Worm (Caenorhabditis elegans) whole organism, L1 larva: ENCODE measurements around the gene sma-1.

Experiments used
- blmp-1 ChIP-seq: fragments of 150-350 bp; optimal IDR thresholded peaks from 2 replicates; lab custom pipeline; 2014; ENCODE audit warnings: missing biosample characterization, missing genetic modification characterization
- ceh-88 ChIP-seq: fragments of 200-800 bp; sonication (Bioruptor generic); IDR thresholded peaks from 2 replicates; pipeline ENCODE4 v1.3.6; 2022; ENCODE audit warnings: missing genetic modification characterization, missing compliant biosample characterization
- elt-3 ChIP-seq, 6 experiments: fragments of 150-350 bp in 1 of 6; sonication (generic microtip); optimal IDR thresholded peaks; 2 replicates each; lab custom pipeline; 2017 to 2018; ENCODE audit warnings: missing biosample characterization in 6 of 6, missing genetic modification characterization in 6 of 6, inconsistent platforms in 1 of 6
- hpl-2 ChIP-seq: fragments of 150-350 bp; optimal IDR thresholded peaks from 2 replicates; lab custom pipeline; 2014; ENCODE audit warnings: missing biosample characterization, missing genetic modification reagents, missing genetic modification characterization
- lin-13 ChIP-seq: fragments of 150-350 bp; optimal IDR thresholded peaks from 2 replicates; lab custom pipeline; 2014; ENCODE audit warnings: missing biosample characterization, missing genetic modification reagents, missing genetic modification characterization
- lin-15B ChIP-seq: fragments of 150-350 bp; sonication (generic microtip); optimal IDR thresholded peaks from 3 replicates; lab custom pipeline; 2014; ENCODE audit warnings: missing biosample characterization, missing genetic modification characterization
- lin-39 ChIP-seq: fragments of 150-350 bp; optimal IDR thresholded peaks from 2 replicates; lab custom pipeline; 2014; ENCODE audit warnings: missing biosample characterization, missing genetic modification reagents, missing genetic modification characterization
- lir-3 ChIP-seq: sonication (generic microtip); optimal IDR thresholded peaks from 2 replicates; lab custom pipeline; 2016; ENCODE audit warnings: mild to moderate bottlenecking, missing genetic modification characterization, moderate library complexity, missing compliant biosample characterization; ENCODE audit not compliant: poor library complexity
- mab-9 ChIP-seq: fragments of 200-800 bp; sonication (Bioruptor generic); IDR thresholded peaks from 2 replicates; pipeline ENCODE4 v1.3.6; 2022; ENCODE audit warnings: missing genetic modification reagents, missing genetic modification characterization, missing compliant biosample characterization
- nhr-12 ChIP-seq: sonication (generic microtip); optimal IDR thresholded peaks from 2 replicates; lab custom pipeline; 2017; ENCODE audit warnings: missing biosample characterization, missing genetic modification characterization
- nhr-28 ChIP-seq: fragments of 150-350 bp; optimal IDR thresholded peaks from 2 replicates; lab custom pipeline; 2014; ENCODE audit warnings: missing biosample characterization, missing genetic modification characterization
- pag-3 ChIP-seq: sonication (generic microtip); optimal IDR thresholded peaks from 2 replicates; lab custom pipeline; 2017; ENCODE audit warnings: missing genetic modification characterization, mild to moderate bottlenecking, missing compliant biosample characterization, antibody characterized with exemption, borderline replicate concordance; ENCODE audit not compliant: insufficient read depth
- unc-62 ChIP-seq: fragments of 150-350 bp; optimal IDR thresholded peaks from 2 replicates; lab custom pipeline; 2014; ENCODE audit warnings: missing biosample characterization, missing genetic modification reagents, missing genetic modification characterization

ce11 chrV:11900127-11900526 lies 878 bp downstream of the sma-1 start:
- TF ChIP-seq lin-39 (tag; lab: Kevin White, UChicago) = no peak
- no peak for TF ChIP-seq ceh-88 (GFP tag; lab: Robert Waterston, UW)
- no peak for TF ChIP-seq unc-62 (GFP tag; lab: Kevin White, UChicago)
- TF ChIP-seq lin-15B = no peak
- no peak for TF ChIP-seq pag-3 (tag; lab: Kevin White, UChicago)
- no peak for TF ChIP-seq lin-13 (GFP tag; lab: Kevin White, UChicago)
- no peak for TF ChIP-seq elt-3 (tag; optimal IDR thresholded peaks at IDR 0.05; lab: Kevin White, UChicago)
- TF ChIP-seq nhr-12 (tag; lab: Kevin White, UChicago) = no peak
- TF ChIP-seq hpl-2 (GFP tag; lab: Kevin White, UChicago) = no peak
- TF ChIP-seq mab-9 = no peak
- TF ChIP-seq nhr-28 (tag; lab: Kevin White, UChicago) = no peak
- no peak for TF ChIP-seq blmp-1 (tag; lab: Kevin White, UChicago)
- no peak for TF ChIP-seq lir-3 (tag; lab: Kevin White, UChicago)
